Fruit fly (Drosophila melanogaster) whole organism, prepupa: ENCODE results near the gene twit.

Source experiments
- Blimp-1 ChIP-seq: fragments of 200-800 bp; sonication (Bioruptor generic); optimal IDR thresholded peaks from 3 replicates; lab custom pipeline; 2017; ENCODE audit warnings: missing biosample characterization, missing genetic modification characterization, mild to moderate bottlenecking, moderate library complexity, missing genetic modification reagents
- CG10631 ChIP-seq: fragments of 200-800 bp; sonication (Bioruptor generic); optimal IDR thresholded peaks from 2 replicates; lab custom pipeline; 2016; ENCODE audit warnings: missing biosample characterization, missing genetic modification characterization
- CG10669 ChIP-seq: fragments of 200-800 bp; sonication (Bioruptor generic); optimal IDR thresholded peaks from 3 replicates; lab custom pipeline; 2018; ENCODE audit warnings: missing biosample characterization, mild to moderate bottlenecking, missing genetic modification characterization, moderate library complexity
- CG11762 ChIP-seq: fragments of 200-800 bp; sonication (Bioruptor generic); optimal IDR thresholded peaks from 3 replicates; lab custom pipeline; 2016; ENCODE audit warnings: missing biosample characterization, missing genetic modification characterization; ENCODE audit not compliant: insufficient read depth
- CG11902 ChIP-seq: fragments of 200-800 bp; sonication (Bioruptor generic); optimal IDR thresholded peaks from 3 replicates; lab custom pipeline; 2016; ENCODE audit warnings: missing biosample characterization, missing genetic modification characterization
- CG15336 ChIP-seq: fragments of 200-800 bp; sonication (Bioruptor generic); IDR thresholded peaks from 2 replicates; pipeline ENCODE4 v1.3.6; 2022; ENCODE audit warnings: missing biosample characterization, missing genetic modification characterization
- CG1621 ChIP-seq: fragments of 200-800 bp; sonication (Bioruptor generic); optimal IDR thresholded peaks from 3 replicates; lab custom pipeline; 2018; ENCODE audit warnings: missing biosample characterization, mild to moderate bottlenecking, missing genetic modification characterization
- CG3032 ChIP-seq: fragments of 200-800 bp; optimal IDR thresholded peaks from 2 replicates; lab custom pipeline; 2019; ENCODE audit warnings: missing biosample characterization, mild to moderate bottlenecking, missing genetic modification characterization, moderate library complexity
- CG31627 ChIP-seq: fragments of 200-800 bp; sonication (Bioruptor generic); optimal IDR thresholded peaks from 3 replicates; lab custom pipeline; 2016; ENCODE audit warnings: missing biosample characterization, missing genetic modification characterization
- CG34406 ChIP-seq: fragments of 200-800 bp; sonication (Bioruptor generic); optimal IDR thresholded peaks from 3 replicates; lab custom pipeline; 2016; ENCODE audit warnings: missing biosample characterization, missing genetic modification characterization
- CG3919 ChIP-seq: fragments of 200-800 bp; sonication (Bioruptor generic); optimal IDR thresholded peaks from 3 replicates; lab custom pipeline; 2016; ENCODE audit warnings: missing biosample characterization, missing genetic modification characterization
- CG4318 ChIP-seq: fragments of 200-800 bp; sonication (Bioruptor generic); optimal IDR thresholded peaks from 3 replicates; lab custom pipeline; 2017; ENCODE audit warnings: missing biosample characterization, mild to moderate bottlenecking, missing genetic modification characterization
- CG6163 ChIP-seq: fragments of 200-800 bp; sonication (Bioruptor generic); IDR thresholded peaks from 3 replicates; pipeline ENCODE4 v1.3.6; 2022; ENCODE audit warnings: missing biosample characterization, missing genetic modification characterization
- CG6276 ChIP-seq: fragments of 200-800 bp; sonication (Bioruptor generic); optimal IDR thresholded peaks from 2 replicates; lab custom pipeline; 2017; ENCODE audit warnings: missing biosample characterization, mild to moderate bottlenecking, missing genetic modification characterization
- CG6792 ChIP-seq: fragments of 200-800 bp; sonication (Bioruptor generic); optimal IDR thresholded peaks from 3 replicates; lab custom pipeline; 2016; ENCODE audit warnings: missing biosample characterization, missing genetic modification characterization
- CG6808 ChIP-seq: fragments of 200-800 bp; sonication (Bioruptor generic); optimal IDR thresholded peaks from 3 replicates; lab custom pipeline; 2017; ENCODE audit warnings: missing biosample characterization, missing genetic modification characterization, mild to moderate bottlenecking, moderate library complexity, missing genetic modification reagents
- CG6854 ChIP-seq: fragments of 200-800 bp; sonication (Bioruptor generic); optimal IDR thresholded peaks from 2 replicates; lab custom pipeline; 2017; ENCODE audit warnings: missing biosample characterization, mild to moderate bottlenecking, missing genetic modification characterization
- CG8119 ChIP-seq: fragments of 200-800 bp; sonication (Bioruptor generic); IDR thresholded peaks from 3 replicates; pipeline ENCODE4 v1.3.6; 2022; ENCODE audit warnings: missing biosample characterization, missing genetic modification characterization
- CG8632 ChIP-seq: fragments of 200-800 bp; sonication (Bioruptor generic); optimal IDR thresholded peaks from 3 replicates; lab custom pipeline; 2016; ENCODE audit warnings: missing biosample characterization, missing genetic modification characterization
- CG9139 ChIP-seq: fragments of 200-800 bp; sonication (Bioruptor generic); optimal IDR thresholded peaks from 3 replicates; lab custom pipeline; 2017; ENCODE audit warnings: missing biosample characterization, mild to moderate bottlenecking, missing genetic modification characterization
- Eip75B ChIP-seq: fragments of 200-800 bp; sonication (Bioruptor generic); optimal IDR thresholded peaks from 3 replicates; lab custom pipeline; 2016; ENCODE audit warnings: missing biosample characterization, missing genetic modification characterization
- Eip78C ChIP-seq: fragments of 200-800 bp; sonication (Bioruptor generic); peaks from one replicate; lab custom pipeline; 2016; ENCODE audit warnings: missing biosample characterization, missing genetic modification characterization
- Eip93F ChIP-seq: fragments of 200-800 bp; sonication (Bioruptor generic); optimal IDR thresholded peaks from 2 replicates; lab custom pipeline; 2016; ENCODE audit warnings: missing biosample characterization, mild to moderate bottlenecking, missing genetic modification characterization
- Ets21C ChIP-seq: fragments of 200-800 bp; sonication (Bioruptor generic); optimal IDR thresholded peaks from 3 replicates; lab custom pipeline; 2016; ENCODE audit warnings: missing biosample characterization, missing genetic modification characterization
- Ets96B ChIP-seq: fragments of 200-800 bp; optimal IDR thresholded peaks from 2 replicates; lab custom pipeline; 2019; ENCODE audit warnings: missing biosample characterization, mild to moderate bottlenecking, missing genetic modification characterization, moderate library complexity
- Hr38 ChIP-seq: sonication (Bioruptor generic); optimal IDR thresholded peaks from 2 replicates; lab custom pipeline; 2016; ENCODE audit warnings: missing biosample characterization, missing genetic modification characterization
- Hr39 ChIP-seq: fragments of 200-800 bp; sonication (Bioruptor generic); optimal IDR thresholded peaks from 2 replicates; lab custom pipeline; 2016; ENCODE audit warnings: missing biosample characterization, missing genetic modification characterization
- Hr4 ChIP-seq: fragments of 200-800 bp; sonication (Bioruptor generic); optimal IDR thresholded peaks from 3 replicates; lab custom pipeline; 2016; ENCODE audit warnings: missing biosample characterization, missing genetic modification characterization
- Lpt ChIP-seq: fragments of 200-800 bp; sonication (Bioruptor generic); optimal IDR thresholded peaks from 3 replicates; lab custom pipeline; 2016; ENCODE audit warnings: missing biosample characterization, missing genetic modification characterization
- Met ChIP-seq: fragments of 200-800 bp; sonication (Bioruptor generic); optimal IDR thresholded peaks from 3 replicates; lab custom pipeline; 2016; ENCODE audit warnings: missing biosample characterization, missing genetic modification characterization
- OdsH ChIP-seq: fragments of 200-800 bp; sonication (Bioruptor generic); optimal IDR thresholded peaks from 3 replicates; lab custom pipeline; 2016; ENCODE audit warnings: missing biosample characterization, missing genetic modification characterization
- Sox14 ChIP-seq: fragments of 200-800 bp; sonication (Bioruptor generic); optimal IDR thresholded peaks from 3 replicates; lab custom pipeline; 2016; ENCODE audit warnings: missing biosample characterization, missing genetic modification characterization
- Sox15 ChIP-seq: fragments of 200-800 bp; sonication (Bioruptor generic); optimal IDR thresholded peaks from 3 replicates; lab custom pipeline; 2016; ENCODE audit warnings: missing biosample characterization, missing genetic modification characterization
- achi ChIP-seq: fragments of 200-800 bp; sonication (Bioruptor generic); optimal IDR thresholded peaks from 3 replicates; lab custom pipeline; 2016; ENCODE audit warnings: missing biosample characterization, missing genetic modification characterization
- acj6 ChIP-seq: fragments of 200-800 bp; sonication (Bioruptor generic); optimal IDR thresholded peaks from 3 replicates; lab custom pipeline; 2016; ENCODE audit warnings: missing biosample characterization, missing genetic modification characterization
- cyc ChIP-seq: fragments of 200-800 bp; sonication (Bioruptor generic); optimal IDR thresholded peaks from 3 replicates; lab custom pipeline; 2016; ENCODE audit warnings: missing biosample characterization, missing genetic modification characterization
- dac ChIP-seq: fragments of 200-800 bp; sonication (Bioruptor generic); optimal IDR thresholded peaks from 2 replicates; lab custom pipeline; 2017; ENCODE audit warnings: missing biosample characterization, mild to moderate bottlenecking, missing genetic modification characterization
- dsx ChIP-seq: fragments of 200-800 bp; optimal IDR thresholded peaks from 3 replicates; lab custom pipeline; 2019; ENCODE audit warnings: missing biosample characterization, mild to moderate bottlenecking, missing genetic modification characterization, moderate library complexity; ENCODE audit not compliant: poor library complexity, severe bottlenecking
- eg ChIP-seq: fragments of 200-800 bp; sonication (Bioruptor generic); IDR thresholded peaks from 3 replicates; pipeline ENCODE4 v1.3.6; 2022; ENCODE audit warnings: missing biosample characterization, missing genetic modification characterization
- esn ChIP-seq: fragments of 200-800 bp; sonication (Bioruptor generic); optimal IDR thresholded peaks from 2 replicates; lab custom pipeline; 2016; ENCODE audit warnings: missing biosample characterization, mild to moderate bottlenecking, missing genetic modification characterization, moderate library complexity
- fd59A ChIP-seq: fragments of 200-800 bp; sonication (Bioruptor generic); optimal IDR thresholded peaks from 2 replicates; lab custom pipeline; 2017; ENCODE audit warnings: missing biosample characterization, mild to moderate bottlenecking, missing genetic modification characterization, missing genetic modification reagents
- fkh ChIP-seq: fragments of 200-800 bp; sonication (Bioruptor generic); optimal IDR thresholded peaks from 3 replicates; lab custom pipeline; 2017; ENCODE audit warnings: missing biosample characterization, mild to moderate bottlenecking, missing genetic modification characterization, moderate library complexity
- lz ChIP-seq: fragments of 200-800 bp; sonication (Bioruptor generic); optimal IDR thresholded peaks from 3 replicates; lab custom pipeline; 2016; ENCODE audit warnings: missing biosample characterization, missing genetic modification characterization
- pdm3 ChIP-seq: fragments of 200-800 bp; sonication (Bioruptor generic); optimal IDR thresholded peaks from 3 replicates; lab custom pipeline; 2016; ENCODE audit warnings: missing biosample characterization, missing genetic modification characterization
- ss ChIP-seq, 2 experiments: fragments of 200-800 bp; sonication (Bioruptor generic); optimal IDR thresholded peaks; 2 replicates in 1 of 2; 3 replicates in 1 of 2; lab custom pipeline; 2017 to 2018; ENCODE audit warnings: mild to moderate bottlenecking in 2 of 2, missing biosample characterization in 2 of 2, missing genetic modification characterization in 2 of 2, moderate library complexity in 1 of 2
- svp ChIP-seq: fragments of 200-800 bp; sonication (Bioruptor generic); peaks from one replicate; lab custom pipeline; 2016; ENCODE audit warnings: missing biosample characterization, missing genetic modification characterization
- vri ChIP-seq: fragments of 200-800 bp; sonication (Bioruptor generic); optimal IDR thresholded peaks from 3 replicates; lab custom pipeline; 2016; ENCODE audit warnings: missing biosample characterization, mild to moderate bottlenecking, missing genetic modification characterization

Gene twit

dm6 chr2L:20880476-20880875 is 28.1 kb downstream of the twit start (continued):
- TF ChIP-seq esn (GFP tag; lab: Kevin White, UChicago) (peak; percentile 69), CG1621 (tag; lab: Kevin White, UChicago) (no peak), svp (GFP tag; lab: Kevin White, UChicago) (peak; percentile 97), Ets21C (GFP tag; lab: Kevin White, UChicago) (peak; percentile 16), fkh (GFP tag; lab: Kevin White, UChicago) (no peak), CG6854 (GFP tag; lab: Kevin White, UChicago) (no peak), CG6792 (GFP tag; lab: Kevin White, UChicago) (peak; percentile 26), CG8119 (GFP tag; lab: Robert Waterston, UW) (no peak), Hr39 (GFP tag; lab: Kevin White, UChicago) (peak; percentile 56), vri (GFP tag; lab: Kevin White, UChicago) (peak; percentile 27), Ets96B (tag; lab: Kevin White, UChicago) (no peak), Eip75B (peak; percentile 28), CG11762 (GFP tag; lab: Kevin White, UChicago) (no peak), Hr38 (no peak), Sox15 (peak; percentile 12), CG15336 (GFP tag; lab: Robert Waterston, UW) (no peak), Lpt (GFP tag; lab: Kevin White, UChicago) (no peak), CG4318 (GFP tag; lab: Kevin White, UChicago) (no peak), Eip78C (peak; percentile 70), CG6276 (no peak), acj6 (GFP tag; lab: Kevin White, UChicago) (peak; percentile 19), OdsH (GFP tag; lab: Kevin White, UChicago) (no peak)
- TF ChIP-seq, all 60 proteins: peak for 24

dm6 chr2L:20881353-20882079 is 29.1 kb downstream of the twit start:
- TF ChIP-seq vri (GFP tag; lab: Kevin White, UChicago) (peak; percentile 52), Eip93F (GFP tag; lab: Kevin White, UChicago) (no peak), CG6792 (GFP tag; lab: Kevin White, UChicago) (no peak), CG6163 (peak; percentile 18; the same call in 1 of the 3 replicates), CG15336 (GFP tag; lab: Robert Waterston, UW) (peak; percentile 37; the same call in 1 of the 2 replicates), fd59A (GFP tag; lab: Kevin White, UChicago) (no peak), CG11902 (GFP tag; lab: Kevin White, UChicago) (no peak), CG34406 (GFP tag; lab: Kevin White, UChicago) (no peak), CG8632 (GFP tag; lab: Kevin White, UChicago) (peak; percentile 9), CG10669 (GFP tag; lab: Kevin White, UChicago) (no peak), dsx (GFP tag; lab: Kevin White, UChicago) (no peak), Hr39 (GFP tag; lab: Kevin White, UChicago) (peak; percentile 6), CG3032 (tag; lab: Kevin White, UChicago) (no peak), lz (GFP tag; lab: Kevin White, UChicago) (no peak), pdm3 (GFP tag; lab: Kevin White, UChicago) (no peak), CG11762 (GFP tag; lab: Kevin White, UChicago) (no peak), Hr4 (GFP tag; lab: Kevin White, UChicago) (peak; percentile 45), esn (GFP tag; lab: Kevin White, UChicago) (no peak), Blimp-1 (GFP tag; lab: Kevin White, UChicago) (no peak), Met (GFP tag; lab: Kevin White, UChicago) (peak; percentile 4), CG6854 (GFP tag; lab: Kevin White, UChicago) (peak; percentile 47), dac (GFP tag; lab: Kevin White, UChicago) (no peak), cyc (GFP tag; lab: Kevin White, UChicago) (no peak), Eip75B (no peak), Sox15 (no peak), CG4318 (GFP tag; lab: Kevin White, UChicago) (no peak), CG31627 (GFP tag; lab: Kevin White, UChicago) (no peak), CG6276 (no peak), ss (GFP tag; optimal IDR thresholded peaks at IDR 0.05; lab: Kevin White, UChicago) (peak; percentile 6 to 56), Sox14 (GFP tag; lab: Kevin White, UChicago) (no peak), eg (GFP tag; lab: Robert Waterston, UW) (peak; percentile 59), CG9139 (peak; percentile 48), CG10631 (GFP tag; lab: Kevin White, UChicago) (no peak), achi (no peak), CG3919 (peak; percentile 19), CG6808 (GFP tag; lab: Kevin White, UChicago) (peak; percentile 33), fkh (GFP tag; lab: Kevin White, UChicago) (peak; percentile 77)
